Worm (Caenorhabditis elegans) whole organism, L2 larva: ENCODE results near the gene xnd-1.
A peak's percentile ranks its signal among the peaks of the same experiment; 100 is the strongest.

ENCODE experiments used
- C34F6.9 ChIP-seq: fragments of 150-350 bp; optimal IDR thresholded peaks from 2 replicates; lab custom pipeline; 2014; ENCODE audit warnings: missing biosample characterization, missing genetic modification characterization
- F13H6.1 ChIP-seq: sonication (generic microtip); optimal IDR thresholded peaks from 2 replicates; lab custom pipeline; 2016; ENCODE audit warnings: missing genetic modification characterization, missing compliant biosample characterization
- R02D3.7 ChIP-seq: fragments of 150-350 bp; optimal IDR thresholded peaks from 2 replicates; lab custom pipeline; 2014; ENCODE audit warnings: missing biosample characterization, missing genetic modification characterization
- Y55F3AM.14 ChIP-seq: fragments of 200-800 bp; sonication (Bioruptor generic); optimal IDR thresholded peaks from 2 replicates; lab custom pipeline; 2018; ENCODE audit warnings: mild to moderate bottlenecking, missing genetic modification characterization, missing compliant biosample characterization
- ZK546.5 ChIP-seq: sonication (generic microtip); optimal IDR thresholded peaks from 2 replicates; lab custom pipeline; 2017; ENCODE audit warnings: missing biosample characterization, missing genetic modification characterization
- aly-2 ChIP-seq: fragments of 150-350 bp; optimal IDR thresholded peaks from 2 replicates; lab custom pipeline; 2014; ENCODE audit warnings: missing biosample characterization, missing genetic modification characterization
- ama-1 ChIP-seq: fragments of 150-350 bp; optimal IDR thresholded peaks from 2 replicates; lab custom pipeline; 2018; ENCODE audit warnings: inconsistent platforms
- blmp-1 ChIP-seq: sonication (generic microtip); optimal IDR thresholded peaks from 2 replicates; lab custom pipeline; 2017; ENCODE audit warnings: missing genetic modification characterization, mild to moderate bottlenecking, missing compliant biosample characterization, antibody characterized with exemption, moderate library complexity; ENCODE audit not compliant: insufficient read depth
- ceh-16 ChIP-seq: fragments of 150-350 bp; optimal IDR thresholded peaks from 2 replicates; lab custom pipeline; 2014; ENCODE audit warnings: missing biosample characterization, missing genetic modification characterization
- crh-2 ChIP-seq: sonication (generic microtip); optimal IDR thresholded peaks from 2 replicates; lab custom pipeline; 2017; ENCODE audit warnings: missing biosample characterization, missing genetic modification characterization
- dmd-4 ChIP-seq: sonication (generic microtip); optimal IDR thresholded peaks from 2 replicates; lab custom pipeline; 2017; ENCODE audit warnings: missing biosample characterization, missing genetic modification characterization
- elt-3 ChIP-seq: sonication (generic microtip); optimal IDR thresholded peaks from 2 replicates; lab custom pipeline; 2017; ENCODE audit warnings: missing biosample characterization, missing genetic modification characterization
- fos-1 ChIP-seq: fragments of 150-350 bp; optimal IDR thresholded peaks from 2 replicates; lab custom pipeline; 2014; ENCODE audit warnings: missing biosample characterization, missing genetic modification characterization
- gmeb-1 ChIP-seq: fragments of 150-350 bp; optimal IDR thresholded peaks from 2 replicates; lab custom pipeline; 2014; ENCODE audit warnings: missing biosample characterization, missing genetic modification characterization
- lin-11 ChIP-seq: fragments of 150-350 bp; sonication (generic microtip); optimal IDR thresholded peaks from 2 replicates; lab custom pipeline; 2014; ENCODE audit warnings: missing biosample characterization, missing genetic modification characterization, inconsistent platforms, mixed read lengths
- lin-13 ChIP-seq: fragments of 150-350 bp; optimal IDR thresholded peaks from 2 replicates; lab custom pipeline; 2014; ENCODE audit warnings: missing biosample characterization, missing genetic modification reagents, missing genetic modification characterization
- lsy-2 ChIP-seq, 2 experiments: fragments of 150-350 bp in 1 of 2; sonication (generic microtip) in 1 of 2; optimal IDR thresholded peaks; 2 replicates each; lab custom pipeline; 2014 to 2017; ENCODE audit warnings: missing biosample characterization in 2 of 2, missing genetic modification characterization in 2 of 2
- mbf-1 ChIP-seq: sonication (generic microtip); optimal IDR thresholded peaks from 2 replicates; lab custom pipeline; 2017; ENCODE audit warnings: missing biosample characterization, missing genetic modification characterization
- mdl-1 ChIP-seq, 2 experiments: fragments of 150-350 bp in 1 of 2; sonication (generic microtip) in 1 of 2; optimal IDR thresholded peaks; 2 replicates each; lab custom pipeline; 2017; ENCODE audit warnings: missing biosample characterization in 2 of 2, missing genetic modification characterization in 2 of 2
- nhr-11 ChIP-seq: fragments of 150-350 bp; optimal IDR thresholded peaks from 2 replicates; lab custom pipeline; 2014; ENCODE audit warnings: missing biosample characterization, missing genetic modification characterization
- nhr-12 ChIP-seq: fragments of 150-350 bp; optimal IDR thresholded peaks from 2 replicates; lab custom pipeline; 2014; ENCODE audit warnings: missing biosample characterization, missing genetic modification characterization
- nhr-129 ChIP-seq: fragments of 150-350 bp; optimal IDR thresholded peaks from 2 replicates; lab custom pipeline; 2014; ENCODE audit warnings: missing biosample characterization, missing genetic modification characterization
- nhr-21 ChIP-seq: fragments of 150-350 bp; optimal IDR thresholded peaks from 2 replicates; lab custom pipeline; 2014; ENCODE audit warnings: missing biosample characterization, missing genetic modification characterization
- nhr-237 ChIP-seq: fragments of 150-350 bp; optimal IDR thresholded peaks from 2 replicates; lab custom pipeline; 2014; ENCODE audit warnings: missing biosample characterization, missing genetic modification characterization
- nhr-25 ChIP-seq: fragments of 150-350 bp; sonication (generic microtip); optimal IDR thresholded peaks from 3 replicates; lab custom pipeline; 2014; ENCODE audit warnings: missing biosample characterization, missing genetic modification characterization
- nhr-6 ChIP-seq: fragments of 150-350 bp; optimal IDR thresholded peaks from 2 replicates; lab custom pipeline; 2014; ENCODE audit warnings: missing biosample characterization, missing genetic modification characterization
- sem-4 ChIP-seq: fragments of 150-350 bp; optimal IDR thresholded peaks from 2 replicates; lab custom pipeline; 2014; ENCODE audit warnings: missing biosample characterization, missing genetic modification reagents, missing genetic modification characterization
- skn-1 ChIP-seq: sonication (generic microtip); optimal IDR thresholded peaks from 2 replicates; lab custom pipeline; 2017; ENCODE audit warnings: missing biosample characterization, missing genetic modification characterization
- sma-3 ChIP-seq: sonication (generic microtip); optimal IDR thresholded peaks from 2 replicates; lab custom pipeline; 2016; ENCODE audit warnings: missing genetic modification reagents, missing genetic modification characterization, missing compliant biosample characterization
- snpc-4 ChIP-seq: fragments of 150-350 bp; optimal IDR thresholded peaks from 2 replicates; lab custom pipeline; 2014; ENCODE audit warnings: missing biosample characterization, missing genetic modification characterization
- unc-39 ChIP-seq: fragments of 150-350 bp; optimal IDR thresholded peaks from 2 replicates; lab custom pipeline; 2014; ENCODE audit warnings: missing biosample characterization, missing genetic modification characterization
- unc-55 ChIP-seq: fragments of 150-350 bp; sonication (generic microtip); optimal IDR thresholded peaks from 3 replicates; lab custom pipeline; 2014; ENCODE audit warnings: missing biosample characterization, missing genetic modification reagents, missing genetic modification characterization
- unc-62 ChIP-seq: fragments of 150-350 bp; optimal IDR thresholded peaks from 2 replicates; lab custom pipeline; 2014; ENCODE audit warnings: missing biosample characterization, missing genetic modification reagents, missing genetic modification characterization
- ztf-1 ChIP-seq: fragments of 200-800 bp; sonication (Bioruptor generic); conservative IDR thresholded peaks from 2 replicates; pipeline ENCODE4 v1.3.6; 2022; ENCODE audit warnings: missing genetic modification characterization, missing compliant biosample characterization
- ztf-11 ChIP-seq: sonication (generic microtip); optimal IDR thresholded peaks from 2 replicates; lab custom pipeline; 2017; ENCODE audit warnings: missing biosample characterization, missing genetic modification characterization
- ztf-4 ChIP-seq: fragments of 150-350 bp; optimal IDR thresholded peaks from 2 replicates; lab custom pipeline; 2014; ENCODE audit warnings: missing biosample characterization, missing genetic modification characterization

xnd-1 gene

ce11 chrIII:5573694-5574093 is 30.6 kb upstream of the xnd-1 start, which contains the start of gene molo-1:
Gene molo-1 (plus strand): TSS chrIII:5573994.
- TF ChIP-seq F13H6.1 (tag; lab: Kevin White, UChicago) (no peak), mbf-1 (no peak), sma-3 (GFP tag; lab: Kevin White, UChicago) (no peak), sem-4 (no peak), ztf-11 (tag; lab: Kevin White, UChicago) (no peak), aly-2 (tag; lab: Kevin White, UChicago) (no peak), ama-1 (lab: Kevin White, UChicago) (no peak), dmd-4 (no peak)

- TF ChIP-seq nhr-12 (tag; lab: Kevin White, UChicago), result no peak
- TF ChIP-seq fos-1 (tag; lab: Kevin White, UChicago), result peak; percentile 8
- TF ChIP-seq mdl-1 (tag; optimal IDR thresholded peaks at IDR 0.05; lab: Kevin White, UChicago), result no peak
- no peak for TF ChIP-seq sem-4
- TF ChIP-seq nhr-129 (tag; lab: Kevin White, UChicago), result peak; percentile 98
Observed at ce11 chrIII:5581049-5581448, 23.2 kb upstream of the xnd-1 start, which contains the start of gene F56D2.5. Gene F56D2.5 (minus strand): TSS chrIII:5581419.

- TF ChIP-seq blmp-1 (tag; lab: Kevin White, UChicago) (no peak), F13H6.1 (tag; lab: Kevin White, UChicago) (no peak), ceh-16 (tag; lab: Kevin White, UChicago) (no peak)
Observed at ce11 chrIII:5582766-5583165, 21.5 kb upstream of the xnd-1 start, which contains the start of the genes F56D2.8 and uev-2. Gene F56D2.8 (minus strand): TSS chrIII:5582866. Gene uev-2 (plus strand): TSS chrIII:5583125.

ce11 chrIII:5584647-5585046 is 19.6 kb upstream of the xnd-1 start, which contains the start of gene F56D2.3:
Gene F56D2.3 (plus strand): TSS chrIII:5584947.
- TF ChIP-seq ztf-1 (GFP tag; lab: Robert Waterston, UW), result no peak
- no peak for TF ChIP-seq unc-62 (GFP tag; lab: Kevin White, UChicago)
- no peak for TF ChIP-seq nhr-11
- TF ChIP-seq lin-11 (tag; lab: Kevin White, UChicago), result no peak
- TF ChIP-seq lin-13 (GFP tag; lab: Kevin White, UChicago), result no peak
- TF ChIP-seq skn-1, result no peak
- TF ChIP-seq nhr-129 (tag; lab: Kevin White, UChicago), result no peak
- TF ChIP-seq nhr-25 (tag; lab: Kevin White, UChicago), result no peak
- no peak for TF ChIP-seq ztf-4
- TF ChIP-seq unc-39 (tag; lab: Kevin White, UChicago), result no peak

ce11 chrIII:5585711-5586110 is 18.5 kb upstream of the xnd-1 start:
- TF ChIP-seq aly-2 (tag; lab: Kevin White, UChicago) (no peak), crh-2 (tag; lab: Kevin White, UChicago) (no peak), ceh-16 (tag; lab: Kevin White, UChicago) (no peak), skn-1 (no peak), ZK546.5 (tag; lab: Kevin White, UChicago) (no peak), ztf-4 (no peak), snpc-4 (tag; lab: Kevin White, UChicago) (no peak)

- TF ChIP-seq unc-55 (peak; percentile 60), lsy-2 (tag; optimal IDR thresholded peaks at IDR 0.05; lab: Kevin White, UChicago) (peak in 1 of 2 experiments; percentile 35), nhr-21 (tag; lab: Kevin White, UChicago) (no peak), ztf-11 (tag; lab: Kevin White, UChicago) (no peak), crh-2 (tag; lab: Kevin White, UChicago) (no peak), nhr-6 (tag; lab: Kevin White, UChicago) (no peak), sem-4 (no peak), R02D3.7 (tag; lab: Kevin White, UChicago) (no peak), nhr-129 (tag; lab: Kevin White, UChicago) (peak; percentile 4), lin-11 (tag; lab: Kevin White, UChicago) (no peak), nhr-12 (tag; lab: Kevin White, UChicago) (no peak), nhr-11 (no peak), elt-3 (no peak), ztf-4 (no peak), Y55F3AM.14 (GFP tag; lab: Kevin White, UChicago) (no peak), C34F6.9 (no peak), skn-1 (no peak), nhr-237 (tag; lab: Kevin White, UChicago) (no peak), aly-2 (tag; lab: Kevin White, UChicago) (no peak), snpc-4 (tag; lab: Kevin White, UChicago) (no peak), fos-1 (tag; lab: Kevin White, UChicago) (no peak), gmeb-1 (tag; lab: Kevin White, UChicago) (peak; percentile 74), ceh-16 (tag; lab: Kevin White, UChicago) (no peak), nhr-25 (tag; lab: Kevin White, UChicago) (no peak), mdl-1 (tag; optimal IDR thresholded peaks at IDR 0.05; lab: Kevin White, UChicago) (no peak)
Observed at ce11 chrIII:5586925-5587324, 17.3 kb upstream of the xnd-1 start, which contains the start of gene F56D2.2. Gene F56D2.2 (plus strand): TSS chrIII:5587263.
